Fruit fly (Drosophila melanogaster): ENCODE data around the gene CG45263.
A peak's percentile ranks its signal among the peaks of the same experiment; 100 is the strongest.

CG45263 gene

dm6 chr3R:8354458-8354857 is 123.0 kb downstream of the CG45263 start (continued):
- TF ChIP-seq ttk (GFP tag; IDR thresholded peaks at IDR 0.05) (peak; percentile 64), Doc2 (GFP tag; IDR thresholded peaks at IDR 0.05) (no peak), HmgD (GFP tag; optimal IDR thresholded peaks at IDR 0.05) (no peak), gce (GFP tag; IDR thresholded peaks at IDR 0.05) (peak; percentile 69; the same call in 2 of the 3 replicates), lab (GFP tag; optimal IDR thresholded peaks at IDR 0.05) (peak; percentile 74), pzg (GFP tag; optimal IDR thresholded peaks at IDR 0.05) (no peak), Max (GFP tag; optimal IDR thresholded peaks at IDR 0.05) (no peak), Lim3 (GFP tag; IDR thresholded peaks at IDR 0.05) (no peak), vfl (GFP tag; optimal IDR thresholded peaks at IDR 0.05) (peak; percentile 10), CG13894 (tag; optimal IDR thresholded peaks at IDR 0.05) (no peak), wdn (GFP tag; IDR thresholded peaks at IDR 0.05) (peak; percentile 25; the same call in 1 of the 2 replicates), CG18619 (GFP tag; optimal IDR thresholded peaks at IDR 0.05) (peak; percentile 33), CG14050 (GFP tag; IDR thresholded peaks at IDR 0.05) (peak; percentile 64; the same call in 2 of the 3 replicates), CG7963 (GFP tag; IDR thresholded peaks at IDR 0.05; ENCODE audit: partially characterized antibody) (no peak), wor (GFP tag; IDR thresholded peaks at IDR 0.05) (peak; percentile 40; the same call in 1 of the 2 replicates), cato (GFP tag; optimal IDR thresholded peaks at IDR 0.05; ENCODE audit: borderline replicate concordance) (no peak), CG8944 (GFP tag; optimal IDR thresholded peaks at IDR 0.05) (no peak), rib (GFP tag; IDR thresholded peaks at IDR 0.05) (no peak), CG10209 (GFP tag; optimal IDR thresholded peaks at IDR 0.05) (peak; percentile 32), slou (GFP tag; optimal IDR thresholded peaks at IDR 0.05) (no peak), HmgZ (tag; optimal IDR thresholded peaks at IDR 0.05) (peak; percentile 11), exex (tag; optimal IDR thresholded peaks at IDR 0.05) (no peak), CG31224 (GFP tag; IDR thresholded peaks at IDR 0.05) (peak; percentile 40; the same call in 1 of the 2 replicates), CG8478 (optimal IDR thresholded peaks at IDR 0.05) (no peak), Hmx (GFP tag; optimal IDR thresholded peaks at IDR 0.05) (no peak), Myb (GFP tag; optimal IDR thresholded peaks at IDR 0.05) (no peak), seq (GFP tag; IDR thresholded peaks at IDR 0.05) (peak; percentile 28; the same call in 1 of the 2 replicates), abd-A (tag; optimal IDR thresholded peaks at IDR 0.05) (no peak), kni (GFP tag; optimal IDR thresholded peaks at IDR 0.05) (no peak), CG8281 (tag; optimal IDR thresholded peaks at IDR 0.05) (no peak), Tbp (GFP tag; optimal IDR thresholded peaks at IDR 0.05) (no peak), Usf (GFP tag; optimal IDR thresholded peaks at IDR 0.05) (no peak), kah (GFP tag; optimal IDR thresholded peaks at IDR 0.05) (no peak), bigmax (GFP tag; optimal IDR thresholded peaks at IDR 0.05) (no peak), Drgx (GFP tag; IDR thresholded peaks at IDR 0.05) (peak; percentile 49), CrebB (tag; optimal IDR thresholded peaks at IDR 0.05) (no peak), CG4424 (GFP tag; optimal IDR thresholded peaks at IDR 0.05) (peak; percentile 21), dan (GFP tag; IDR thresholded peaks at IDR 0.05) (no peak), Atf6 (GFP tag; IDR thresholded peaks at IDR 0.05) (peak; percentile 19; the same call in 1 of the 2 replicates), NFAT (GFP tag; IDR thresholded peaks at IDR 0.05) (peak; percentile 53), Ada2b (GFP tag; IDR thresholded peaks at IDR 0.05) (peak; percentile 73), ro (GFP tag; IDR thresholded peaks at IDR 0.05) (no peak), CG32767 (GFP tag; IDR thresholded peaks at IDR 0.05) (0 out of 2 replicates have a peak, but pooled peaks have one; percentile 28), stc (GFP tag; IDR thresholded peaks at IDR 0.05) (peak; percentile 79), Hey (tag; optimal IDR thresholded peaks at IDR 0.05) (no peak), slbo (GFP tag; IDR thresholded peaks at IDR 0.05) (peak; percentile 82), tap (tag; optimal IDR thresholded peaks at IDR 0.05) (peak; percentile 35), Fer3 (tag; optimal IDR thresholded peaks at IDR 0.05) (peak; percentile 66), vnd (GFP tag; IDR thresholded peaks at IDR 0.05; ENCODE audit: partially characterized antibody) (no peak), hkb (optimal IDR thresholded peaks at IDR 0.05) (no peak), hkb (GFP tag; IDR thresholded peaks at IDR 0.05) (peak; percentile 78), Chrac-16 (GFP tag; optimal IDR thresholded peaks at IDR 0.05) (peak; percentile 10), CG16863 (GFP tag; optimal IDR thresholded peaks at IDR 0.05) (no peak)

All from whole organism, embryonic.